Fruit fly (Drosophila melanogaster): Measurements from ENCODE around the gene CG6153.

CG6153 gene

DNA sequence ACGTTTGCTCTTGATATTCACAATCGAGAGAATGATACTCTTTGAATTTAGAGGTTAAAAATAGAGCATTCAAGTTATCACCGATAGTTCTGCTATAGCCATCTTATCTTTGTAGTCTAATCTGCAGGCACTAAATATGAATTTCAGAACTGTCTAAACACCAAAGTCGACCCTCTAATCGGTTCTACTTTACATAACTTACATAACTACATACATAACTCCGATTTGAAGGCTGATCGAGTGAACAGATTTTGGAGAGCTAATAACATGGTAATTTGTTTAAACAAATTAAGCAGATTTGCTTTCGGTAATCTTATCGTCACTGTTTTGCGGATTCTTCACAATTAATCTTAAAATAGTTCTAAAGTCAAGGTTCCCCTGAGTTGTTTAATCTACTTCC is 8.7 kb downstream of the CG6153 start:
- TF ChIP-seq CG7045 (GFP tag; optimal IDR thresholded peaks at IDR 0.05): no peak
- TF ChIP-seq pad (GFP tag; optimal IDR thresholded peaks at IDR 0.05): no peak
- no peak for TF ChIP-seq CG33017 (tag; optimal IDR thresholded peaks at IDR 0.05)
- TF ChIP-seq tj (GFP tag; optimal IDR thresholded peaks at IDR 0.05): no peak
- no peak for TF ChIP-seq toe (GFP tag; optimal IDR thresholded peaks at IDR 0.05)
- no peak for TF ChIP-seq CG5204 (GFP tag; optimal IDR thresholded peaks at IDR 0.05)
- no peak for TF ChIP-seq Hr96 (GFP tag; optimal IDR thresholded peaks at IDR 0.05)
- no peak for TF ChIP-seq ovo (GFP tag; optimal IDR thresholded peaks at IDR 0.05)
- no peak for TF ChIP-seq Clk (GFP tag; optimal IDR thresholded peaks at IDR 0.05)
- TF ChIP-seq CG14711 (tag; optimal IDR thresholded peaks at IDR 0.05): no peak
- TF ChIP-seq cic (GFP tag; optimal IDR thresholded peaks at IDR 0.05): no peak
- TF ChIP-seq CG7101 (tag; optimal IDR thresholded peaks at IDR 0.05): no peak
- TF ChIP-seq kay (GFP tag; ENCODE audit: borderline replicate concordance): no peak
- no peak for TF ChIP-seq CG11617 (GFP tag; optimal IDR thresholded peaks at IDR 0.05)
- TF ChIP-seq cnc (optimal IDR thresholded peaks at IDR 0.05): no peak
- no peak for TF ChIP-seq Mnt (GFP tag; optimal IDR thresholded peaks at IDR 0.05)
- no peak for TF ChIP-seq CG12768 (GFP tag; optimal IDR thresholded peaks at IDR 0.05)
- TF ChIP-seq CG1620 (GFP tag; optimal IDR thresholded peaks at IDR 0.05): no peak
- TF ChIP-seq bab1 (GFP tag; optimal IDR thresholded peaks at IDR 0.05): no peak

DNA sequence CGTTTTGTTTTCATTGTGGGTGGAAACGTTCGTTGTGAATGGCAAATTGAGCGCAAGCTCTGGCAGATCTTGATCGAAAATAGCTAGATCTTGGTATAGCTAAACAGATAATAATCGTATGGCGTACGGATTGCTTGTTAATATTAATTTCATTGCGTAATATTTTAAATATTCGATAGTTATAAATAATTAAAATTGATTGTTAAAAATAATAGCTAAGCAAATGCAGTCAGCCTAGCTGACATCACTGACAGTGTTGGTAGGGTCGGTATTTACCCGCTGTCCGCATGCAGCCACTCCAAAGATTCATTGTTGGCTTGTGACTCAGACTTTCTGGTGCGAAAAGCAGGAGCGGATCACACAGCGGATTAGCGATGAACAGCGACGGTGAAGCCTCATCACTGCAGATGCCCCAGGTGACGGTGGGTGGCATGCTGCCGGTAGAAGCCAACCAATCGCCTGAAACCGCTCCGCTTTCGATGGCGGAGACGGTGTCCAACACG is 11.7 kb downstream of the CG6153 start, which contains the start of the genes CG5776 and spict:
Gene CG5776, minus strand, starts transcription at position 34 of the 503 bp plus-strand sequence.
Gene spict, plus strand, starts transcription at position 308 of the 503 bp plus-strand sequence.
- TF ChIP-seq kay (GFP tag; ENCODE audit: borderline replicate concordance): no peak
- TF ChIP-seq CG1620 (GFP tag; optimal IDR thresholded peaks at IDR 0.05): peak; percentile 68
- TF ChIP-seq CG7101 (tag; optimal IDR thresholded peaks at IDR 0.05): peak; percentile 79
- TF ChIP-seq pad (GFP tag; optimal IDR thresholded peaks at IDR 0.05): peak; percentile 56
- TF ChIP-seq bab1 (GFP tag; optimal IDR thresholded peaks at IDR 0.05): peak; percentile 77
- TF ChIP-seq toe (GFP tag; optimal IDR thresholded peaks at IDR 0.05): peak; percentile 41
- TF ChIP-seq CG5204 (GFP tag; optimal IDR thresholded peaks at IDR 0.05): no peak
- peak; percentile 64 for TF ChIP-seq CG14711 (tag; optimal IDR thresholded peaks at IDR 0.05)
- peak; percentile 18 for TF ChIP-seq Hr96 (GFP tag; optimal IDR thresholded peaks at IDR 0.05)
- peak; percentile 59 for TF ChIP-seq CG7045 (GFP tag; optimal IDR thresholded peaks at IDR 0.05)
- no peak for TF ChIP-seq cnc (optimal IDR thresholded peaks at IDR 0.05)
- TF ChIP-seq Crg-1 (GFP tag; optimal IDR thresholded peaks at IDR 0.05): peak; percentile 44
- TF ChIP-seq ovo (GFP tag; optimal IDR thresholded peaks at IDR 0.05): peak; percentile 25
- peak; percentile 20 for TF ChIP-seq Clk (GFP tag; optimal IDR thresholded peaks at IDR 0.05)
- TF ChIP-seq CG12768 (GFP tag; optimal IDR thresholded peaks at IDR 0.05): peak; percentile 58
- peak; percentile 72 for TF ChIP-seq CG33017 (tag; optimal IDR thresholded peaks at IDR 0.05)
- peak; percentile 72 for TF ChIP-seq CG11617 (GFP tag; optimal IDR thresholded peaks at IDR 0.05)
- peak; percentile 80 for TF ChIP-seq Mnt (GFP tag; optimal IDR thresholded peaks at IDR 0.05)
- peak; percentile 25 for TF ChIP-seq tj (GFP tag; optimal IDR thresholded peaks at IDR 0.05)
- no peak for TF ChIP-seq cic (GFP tag; optimal IDR thresholded peaks at IDR 0.05)

DNA sequence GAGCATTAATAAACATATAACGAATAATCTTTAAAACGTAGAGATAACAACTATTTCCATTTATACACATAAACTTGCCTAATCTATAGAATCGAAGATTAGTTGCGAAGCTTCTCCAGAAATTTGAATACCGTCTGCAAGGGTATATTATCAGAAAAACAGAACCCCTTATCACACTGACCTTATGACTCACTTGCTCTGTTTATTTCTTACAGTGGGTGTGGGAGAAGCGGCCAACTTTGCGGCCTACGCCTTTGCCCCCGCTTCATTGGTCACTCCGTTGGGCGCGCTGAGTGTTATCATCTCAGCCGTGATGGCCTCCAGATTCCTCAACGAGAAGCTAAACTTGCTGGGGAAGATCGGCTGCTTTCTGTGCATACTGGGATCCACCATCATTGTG is 12.6 kb downstream of the CG6153 start:
- TF ChIP-seq ovo (GFP tag; optimal IDR thresholded peaks at IDR 0.05) (no peak), CG14711 (tag; optimal IDR thresholded peaks at IDR 0.05) (no peak), CG7045 (GFP tag; optimal IDR thresholded peaks at IDR 0.05) (no peak)

DNA sequence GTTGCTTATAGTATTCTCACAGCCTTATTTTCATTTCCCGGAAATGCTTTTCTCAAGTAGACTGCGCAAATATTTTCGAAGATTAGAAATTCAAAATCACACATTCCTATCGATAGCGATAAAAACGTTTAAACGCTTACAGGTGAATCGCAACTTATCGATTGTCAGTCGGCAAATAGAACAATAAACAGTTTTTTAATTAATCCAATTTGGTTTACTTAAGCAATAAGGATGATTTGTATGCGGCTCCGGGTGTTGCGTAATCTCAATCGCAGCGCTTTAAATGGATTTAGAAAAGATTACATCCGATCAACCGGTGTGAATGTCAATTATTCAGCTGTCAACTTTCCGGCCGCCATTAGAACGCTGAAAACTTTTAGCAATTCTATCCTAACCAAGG is 14.7 kb downstream of the CG6153 start, which contains the start of the genes CG6180 and CG15484:
Gene CG6180, plus strand, starts transcription at position 122 of the 400 bp plus-strand sequence.
Gene CG15484, minus strand, starts transcription at position 172 of the 400 bp plus-strand sequence.
- TF ChIP-seq bab1 (GFP tag; optimal IDR thresholded peaks at IDR 0.05): peak; percentile 24
- TF ChIP-seq Clk (GFP tag; optimal IDR thresholded peaks at IDR 0.05): no peak
- peak; percentile 20 for TF ChIP-seq CG14711 (tag; optimal IDR thresholded peaks at IDR 0.05)

DNA sequence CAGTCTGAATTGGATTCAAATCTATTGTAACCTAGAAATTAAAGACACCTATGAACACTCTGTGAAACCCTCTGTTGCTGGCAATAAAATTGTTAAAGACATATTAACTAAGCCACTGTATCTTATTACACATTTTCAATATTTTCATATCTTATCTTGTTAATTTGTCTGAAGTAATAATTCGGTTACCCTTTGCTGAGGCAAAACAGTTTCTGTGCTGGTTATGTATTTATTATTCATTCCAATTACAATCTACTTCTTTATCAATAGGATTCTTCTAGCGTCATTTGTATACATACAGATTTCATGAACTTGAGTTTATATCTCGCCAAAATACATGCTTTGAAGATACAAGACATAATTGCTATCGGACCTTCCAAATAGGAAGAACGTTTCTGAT is 15.8 kb downstream of the CG6153 start:
- TF ChIP-seq Crg-1 (GFP tag; optimal IDR thresholded peaks at IDR 0.05) (no peak), Hr96 (GFP tag; optimal IDR thresholded peaks at IDR 0.05) (no peak), CG5204 (GFP tag; optimal IDR thresholded peaks at IDR 0.05) (no peak), CG7045 (GFP tag; optimal IDR thresholded peaks at IDR 0.05) (no peak), ovo (GFP tag; optimal IDR thresholded peaks at IDR 0.05) (no peak), kay (GFP tag; ENCODE audit: borderline replicate concordance) (no peak), CG12768 (GFP tag; optimal IDR thresholded peaks at IDR 0.05) (no peak), bab1 (GFP tag; optimal IDR thresholded peaks at IDR 0.05) (no peak), CG33017 (tag; optimal IDR thresholded peaks at IDR 0.05) (no peak), tj (GFP tag; optimal IDR thresholded peaks at IDR 0.05) (no peak), Clk (GFP tag; optimal IDR thresholded peaks at IDR 0.05) (no peak), CG11617 (GFP tag; optimal IDR thresholded peaks at IDR 0.05) (no peak), cnc (optimal IDR thresholded peaks at IDR 0.05) (no peak), CG7101 (tag; optimal IDR thresholded peaks at IDR 0.05) (no peak), CG1620 (GFP tag; optimal IDR thresholded peaks at IDR 0.05) (no peak), toe (GFP tag; optimal IDR thresholded peaks at IDR 0.05) (no peak)

- TF ChIP-seq CG14711 (tag; optimal IDR thresholded peaks at IDR 0.05): peak; percentile 42
- no peak for TF ChIP-seq Hr96 (GFP tag; optimal IDR thresholded peaks at IDR 0.05)
- TF ChIP-seq CG33017 (tag; optimal IDR thresholded peaks at IDR 0.05): no peak
- TF ChIP-seq CG7045 (GFP tag; optimal IDR thresholded peaks at IDR 0.05): no peak
- TF ChIP-seq tj (GFP tag; optimal IDR thresholded peaks at IDR 0.05): no peak
- TF ChIP-seq pad (GFP tag; optimal IDR thresholded peaks at IDR 0.05): no peak
- no peak for TF ChIP-seq CG5204 (GFP tag; optimal IDR thresholded peaks at IDR 0.05)
- no peak for TF ChIP-seq cnc (optimal IDR thresholded peaks at IDR 0.05)
- no peak for TF ChIP-seq CG1620 (GFP tag; optimal IDR thresholded peaks at IDR 0.05)
Measured at dm6 chr2L:12712255-12712654, 19.5 kb downstream of the CG6153 start.

Data from whole organism, adult.